Worm (Caenorhabditis elegans): ENCODE results near the gene ZC190.7.

- no peak for TF ChIP-seq R02D3.7 (tag; optimal IDR thresholded peaks at IDR 0.05)
- TF ChIP-seq unc-62 (GFP tag; optimal IDR thresholded peaks at IDR 0.05) = no peak
- TF ChIP-seq pqm-1 (tag; optimal IDR thresholded peaks at IDR 0.05) = no peak
- TF ChIP-seq ZK546.5 (tag; optimal IDR thresholded peaks at IDR 0.05) = no peak
- peak; percentile 15 for TF ChIP-seq snpc-4 (tag; optimal IDR thresholded peaks at IDR 0.05)
- TF ChIP-seq nhr-77 (tag; optimal IDR thresholded peaks at IDR 0.05) = no peak
- TF ChIP-seq nhr-237 (tag; optimal IDR thresholded peaks at IDR 0.05) = no peak
- TF ChIP-seq egl-5 (tag; optimal IDR thresholded peaks at IDR 0.05) = no peak
- TF ChIP-seq elt-2 (tag; optimal IDR thresholded peaks at IDR 0.05) = no peak
- no peak for TF ChIP-seq nhr-25 (tag; optimal IDR thresholded peaks at IDR 0.05)
- TF ChIP-seq lin-15B (tag; optimal IDR thresholded peaks at IDR 0.05) = no peak
- no peak for TF ChIP-seq ama-1 (optimal IDR thresholded peaks at IDR 0.05)
These were observed 23.6 kb downstream of the ZC190.7 start for ce11 chrV:8663023-8663422.
